Worm (Caenorhabditis elegans): ENCODE data around the gene pph-4.2.

DNA sequence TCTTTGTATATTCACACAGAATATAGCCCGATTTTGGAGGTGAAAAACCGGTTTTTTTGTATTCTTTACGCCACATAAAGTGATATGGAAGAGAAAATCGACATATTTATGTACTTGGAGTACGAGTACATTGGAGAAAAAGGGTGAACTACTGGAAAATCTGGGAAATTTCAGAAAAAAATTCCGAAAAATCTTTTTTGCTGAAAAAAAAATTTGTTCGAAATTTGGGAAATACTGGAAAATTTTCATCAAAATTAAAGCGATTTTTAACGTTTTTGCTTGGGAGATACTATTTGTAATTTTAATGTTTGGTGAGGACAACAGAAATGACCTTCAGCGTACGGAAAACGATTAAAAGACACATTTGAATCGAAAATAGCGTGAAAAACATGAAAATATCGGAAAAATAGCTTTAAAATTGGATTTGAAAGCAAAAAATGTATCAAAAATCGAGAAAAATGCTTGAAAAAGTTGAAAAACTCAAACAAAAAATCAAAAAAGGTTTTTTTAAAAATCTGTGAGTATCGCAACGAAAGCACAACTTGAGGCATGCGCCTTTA is 48.9 kb upstream of the pph-4.2 start:
- TF ChIP-seq elt-2 (tag; optimal IDR thresholded peaks at IDR 0.05) = no peak
- no peak for TF ChIP-seq ces-1 (GFP tag; optimal IDR thresholded peaks at IDR 0.05)
- no peak for TF ChIP-seq unc-86 (tag; optimal IDR thresholded peaks at IDR 0.05)
- no peak for TF ChIP-seq mdl-1 (tag; optimal IDR thresholded peaks at IDR 0.05)
- TF ChIP-seq pag-3 (tag; optimal IDR thresholded peaks at IDR 0.05; ENCODE audit: borderline replicate concordance, insufficient read depth) = no peak
- TF ChIP-seq nhr-237 (tag; optimal IDR thresholded peaks at IDR 0.05) = no peak
- TF ChIP-seq alr-1 (tag; optimal IDR thresholded peaks at IDR 0.05; ENCODE audit: borderline replicate concordance) = no peak
- no peak for TF ChIP-seq ceh-88 (GFP tag; IDR thresholded peaks at IDR 0.05)
- no peak for TF ChIP-seq ztf-11 (tag; optimal IDR thresholded peaks at IDR 0.05)
- no peak for TF ChIP-seq nhr-76 (tag; optimal IDR thresholded peaks at IDR 0.05)
